Fruit fly (Drosophila melanogaster): Measurements from ENCODE around the gene Stip1.
A peak's percentile ranks its signal among the peaks of the same experiment; 100 is the strongest.

The Stip1 gene

DNA sequence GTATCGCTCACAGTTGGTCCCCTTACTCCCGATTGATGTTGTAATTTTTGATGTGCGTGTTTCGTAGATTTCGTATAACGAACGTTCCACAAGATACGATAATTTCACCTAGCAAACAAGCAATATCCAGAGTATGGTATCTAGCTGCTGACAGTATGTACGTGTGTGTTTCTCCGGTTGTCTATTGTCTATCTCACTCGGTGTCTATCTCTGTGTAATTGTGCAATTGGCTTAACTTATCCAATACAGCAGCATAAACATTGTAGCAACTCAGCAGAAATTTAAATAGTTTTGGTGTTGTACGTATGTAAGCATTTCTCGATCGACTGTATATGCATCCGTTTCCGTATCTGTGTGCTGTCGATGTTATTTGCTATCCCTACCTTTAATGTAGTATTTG lies 51.9 kb downstream of the Stip1 start:
- TF ChIP-seq CG15479 (GFP tag; optimal IDR thresholded peaks at IDR 0.05) (peak; percentile 51), B-H2 (GFP tag; optimal IDR thresholded peaks at IDR 0.05) (no peak), MBD-R2 (GFP tag; IDR thresholded peaks at IDR 0.05) (0 out of 2 replicates have a peak, but pooled peaks have one; percentile 21), CG2199 (GFP tag; IDR thresholded peaks at IDR 0.05) (0 out of 3 replicates have a peak, but pooled peaks have one; percentile 67)
